Fruit fly (Drosophila melanogaster) whole organism, embryonic: Measurements from ENCODE around the gene Rab3-GEF.
A peak's percentile ranks its signal among the peaks of the same experiment; 100 is the strongest.

Experiments used
- Aef1 ChIP-seq: fragments of 200-800 bp; sonication (Bioruptor generic); IDR thresholded peaks from 3 replicates; pipeline ENCODE4 v1.3.6; 2022; ENCODE audit warnings: missing biosample characterization, missing genetic modification characterization
- Atf6 ChIP-seq: fragments of 200-800 bp; sonication (Bioruptor generic); IDR thresholded peaks from 2 replicates; pipeline ENCODE4 v1.3.6; 2022; ENCODE audit warnings: missing biosample characterization, missing genetic modification characterization
- Bteb2 ChIP-seq: fragments of 200-800 bp; sonication (Bioruptor generic); optimal IDR thresholded peaks from 2 replicates; lab custom pipeline; 2016; ENCODE audit warnings: missing biosample characterization, missing genetic modification characterization
- CG10321 ChIP-seq: fragments of 200-800 bp; sonication (Bioruptor generic); IDR thresholded peaks from 2 replicates; pipeline ENCODE4 v1.3.6; 2022; ENCODE audit warnings: missing biosample characterization, missing genetic modification characterization
- CG10462 ChIP-seq: fragments of 200-800 bp; sonication (Bioruptor generic); optimal IDR thresholded peaks from 2 replicates; lab custom pipeline; 2016; ENCODE audit warnings: missing biosample characterization, missing genetic modification characterization
- CG10543 ChIP-seq: fragments of 200-800 bp; sonication (Bioruptor generic); optimal IDR thresholded peaks from 3 replicates; lab custom pipeline; 2017; ENCODE audit warnings: missing biosample characterization, mild to moderate bottlenecking, missing genetic modification characterization, moderate library complexity
- CG11247 ChIP-seq: fragments of 200-800 bp; sonication (Bioruptor generic); IDR thresholded peaks from 2 replicates; pipeline ENCODE4 v1.3.6; 2022; ENCODE audit warnings: missing biosample characterization, missing genetic modification characterization
- CG11695 ChIP-seq: fragments of 200-800 bp; sonication (Bioruptor generic); IDR thresholded peaks from 3 replicates; pipeline ENCODE4 v1.3.6; 2022; ENCODE audit warnings: missing biosample characterization, missing genetic modification characterization
- CG12236 ChIP-seq: fragments of 200-800 bp; sonication (Bioruptor generic); optimal IDR thresholded peaks from 2 replicates; lab custom pipeline; 2016; ENCODE audit warnings: missing biosample characterization, missing genetic modification characterization
- CG12744 ChIP-seq: fragments of 200-800 bp; sonication (Bioruptor generic); optimal IDR thresholded peaks from 2 replicates; lab custom pipeline; 2016; ENCODE audit warnings: missing biosample characterization, missing genetic modification characterization
- CG14014 ChIP-seq: fragments of 200-800 bp; sonication (Bioruptor generic); IDR thresholded peaks from 2 replicates; pipeline ENCODE4 v1.3.6; 2022; ENCODE audit warnings: missing biosample characterization, missing genetic modification characterization
- CG14860 ChIP-seq: fragments of 200-800 bp; sonication (Bioruptor generic); IDR thresholded peaks from 3 replicates; pipeline ENCODE4 v1.3.6; 2022; ENCODE audit warnings: missing biosample characterization, missing genetic modification characterization; ENCODE audit not compliant: partially characterized antibody
- CG1603 ChIP-seq: fragments of 200-800 bp; sonication (Bioruptor generic); optimal IDR thresholded peaks from 2 replicates; lab custom pipeline; 2019; ENCODE audit warnings: missing biosample characterization, mild to moderate bottlenecking, missing genetic modification characterization, moderate library complexity
- CG17829 ChIP-seq: fragments of 200-800 bp; optimal IDR thresholded peaks from 2 replicates; lab custom pipeline; 2019; ENCODE audit warnings: missing biosample characterization, mild to moderate bottlenecking, missing genetic modification characterization, moderate library complexity
- CG18764 ChIP-seq: fragments of 200-800 bp; sonication (Bioruptor generic); optimal IDR thresholded peaks from 3 replicates; lab custom pipeline; 2016; ENCODE audit warnings: missing biosample characterization, missing genetic modification characterization
- CG2116 ChIP-seq: fragments of 200-800 bp; sonication (Bioruptor generic); optimal IDR thresholded peaks from 3 replicates; lab custom pipeline; 2018; ENCODE audit warnings: missing biosample characterization, mild to moderate bottlenecking, missing genetic modification characterization
- CG2202 ChIP-seq: fragments of 200-800 bp; sonication (Bioruptor generic); optimal IDR thresholded peaks from 2 replicates; lab custom pipeline; 2018; ENCODE audit warnings: missing biosample characterization, mild to moderate bottlenecking, missing genetic modification characterization
- CG30431 ChIP-seq: fragments of 200-800 bp; sonication (Bioruptor generic); optimal IDR thresholded peaks from 2 replicates; lab custom pipeline; 2017; ENCODE audit warnings: missing biosample characterization, missing genetic modification characterization
- CG31365 ChIP-seq: fragments of 200-800 bp; sonication (Bioruptor generic); optimal IDR thresholded peaks from 2 replicates; lab custom pipeline; 2018; ENCODE audit warnings: missing biosample characterization, mild to moderate bottlenecking, missing genetic modification characterization
- CG33213 ChIP-seq: fragments of 200-800 bp; sonication (Bioruptor generic); optimal IDR thresholded peaks from 3 replicates; lab custom pipeline; 2016; ENCODE audit warnings: missing biosample characterization, missing genetic modification characterization
- CG33557 ChIP-seq: fragments of 200-800 bp; sonication (Bioruptor generic); optimal IDR thresholded peaks from 2 replicates; lab custom pipeline; 2019; ENCODE audit warnings: missing biosample characterization, mild to moderate bottlenecking, missing genetic modification characterization, moderate library complexity
- CG3726 ChIP-seq: fragments of 200-800 bp; sonication (Bioruptor generic); IDR thresholded peaks from 3 replicates; pipeline ENCODE4, ENCODE4 v1.3.6; 2022; ENCODE audit warnings: missing biosample characterization, missing genetic modification characterization
- CG6272 ChIP-seq: fragments of 200-800 bp; sonication (Bioruptor generic); IDR thresholded peaks from 2 replicates; pipeline ENCODE4 v1.3.6; 2022; ENCODE audit warnings: missing biosample characterization, missing genetic modification characterization
- CG7745 ChIP-seq: fragments of 200-800 bp; sonication (Bioruptor generic); optimal IDR thresholded peaks from 2 replicates; lab custom pipeline; 2018; ENCODE audit warnings: missing biosample characterization, mild to moderate bottlenecking, missing genetic modification characterization, moderate library complexity
- CG8765 ChIP-seq: fragments of 200-800 bp; sonication (Bioruptor generic); IDR thresholded peaks from 2 replicates; pipeline ENCODE4 v1.3.6; 2022; ENCODE audit warnings: missing biosample characterization, missing genetic modification characterization
- CG9609 ChIP-seq: fragments of 200-800 bp; sonication (Bioruptor generic); optimal IDR thresholded peaks from 3 replicates; lab custom pipeline; 2016; ENCODE audit warnings: missing biosample characterization, missing genetic modification characterization
- Chrac-16 ChIP-seq: fragments of 200-800 bp; sonication (Bioruptor generic); optimal IDR thresholded peaks from 3 replicates; lab custom pipeline; 2016; ENCODE audit warnings: missing biosample characterization, missing genetic modification characterization
- Drgx ChIP-seq: fragments of 200-800 bp; sonication (Bioruptor generic); IDR thresholded peaks from 2 replicates; pipeline ENCODE4 v1.3.6; 2022; ENCODE audit warnings: missing biosample characterization, missing genetic modification characterization
- Elba2 ChIP-seq: fragments of 200-800 bp; sonication (Bioruptor generic); optimal IDR thresholded peaks from 3 replicates; lab custom pipeline; 2016; ENCODE audit warnings: missing biosample characterization, missing genetic modification characterization
- Gsc ChIP-seq: fragments of 200-800 bp; sonication (Bioruptor generic); IDR thresholded peaks from 2 replicates; pipeline ENCODE4 v1.3.6; 2022; ENCODE audit warnings: missing biosample characterization, missing genetic modification characterization
- Hr51 ChIP-seq, 2 experiments: fragments of 200-800 bp; sonication (Bioruptor generic); optimal IDR thresholded peaks; 2 replicates in 1 of 2; 3 replicates in 1 of 2; lab custom pipeline; 2016 to 2018; ENCODE audit warnings: missing biosample characterization in 2 of 2, missing genetic modification characterization in 2 of 2, mild to moderate bottlenecking in 1 of 2, moderate library complexity in 1 of 2
- Kr ChIP-seq: fragments of 200-800 bp; sonication (Bioruptor generic); optimal IDR thresholded peaks from 2 replicates; lab custom pipeline; 2017; ENCODE audit warnings: missing biosample characterization, mild to moderate bottlenecking, missing genetic modification characterization
- Lhr ChIP-seq: fragments of 200-800 bp; sonication (Bioruptor generic); optimal IDR thresholded peaks from 3 replicates; lab custom pipeline; 2017; ENCODE audit warnings: mild to moderate bottlenecking, missing biosample characterization, missing genetic modification reagents, missing genetic modification characterization
- Med ChIP-seq: fragments of 200-800 bp; sonication (Bioruptor generic); peaks from one replicate; lab custom pipeline; 2016; ENCODE audit warnings: missing biosample characterization, missing genetic modification characterization, mild to moderate bottlenecking, inconsistent platforms, moderate library complexity
- Nf-YC ChIP-seq: fragments of 200-800 bp; optimal IDR thresholded peaks from 3 replicates; lab custom pipeline; 2019; ENCODE audit warnings: missing biosample characterization, mild to moderate bottlenecking, missing genetic modification characterization, moderate library complexity
- Ravus ChIP-seq: fragments of 200-800 bp; sonication (Bioruptor generic); IDR thresholded peaks from 2 replicates; pipeline ENCODE4 v1.3.6; 2022; ENCODE audit warnings: missing biosample characterization, missing genetic modification characterization
- Usf ChIP-seq: fragments of 200-800 bp; sonication (Bioruptor generic); optimal IDR thresholded peaks from 2 replicates; lab custom pipeline; 2017; ENCODE audit warnings: missing genotype, missing biosample characterization, missing genetic modification characterization
- YL-1 ChIP-seq: fragments of 200-800 bp; sonication (Bioruptor generic); optimal IDR thresholded peaks from 3 replicates; lab custom pipeline; 2017; ENCODE audit warnings: missing biosample characterization, mild to moderate bottlenecking, missing genetic modification characterization
- aop ChIP-seq: fragments of 200-800 bp; sonication (Bioruptor generic); IDR thresholded peaks from 2 replicates; pipeline ENCODE4 v1.3.6; 2022; ENCODE audit warnings: missing biosample characterization, missing genetic modification characterization
- cas ChIP-seq: fragments of 200-800 bp; sonication (Bioruptor generic); IDR thresholded peaks from 2 replicates; pipeline ENCODE4 v1.3.6; 2022; ENCODE audit warnings: missing biosample characterization, missing genetic modification characterization
- cwo ChIP-seq: fragments of 200-800 bp; sonication (Bioruptor generic); optimal IDR thresholded peaks from 3 replicates; lab custom pipeline; 2017; ENCODE audit warnings: missing biosample characterization, missing genetic modification characterization, mild to moderate bottlenecking, moderate library complexity, missing genetic modification reagents
- dimm ChIP-seq: fragments of 200-800 bp; sonication (Bioruptor generic); IDR thresholded peaks from 2 replicates; pipeline ENCODE4 v1.3.6; 2022; ENCODE audit warnings: missing biosample characterization, missing genetic modification characterization
- ftz-f1 ChIP-seq: fragments of 200-800 bp; sonication (Bioruptor generic); optimal IDR thresholded peaks from 2 replicates; lab custom pipeline; 2016; ENCODE audit warnings: missing biosample characterization, missing genetic modification characterization
- ham ChIP-seq: fragments of 200-800 bp; sonication (Bioruptor generic); IDR thresholded peaks from 2 replicates; pipeline ENCODE4 v1.3.6; 2022; ENCODE audit warnings: missing biosample characterization, missing genetic modification characterization
- lab ChIP-seq: fragments of 200-800 bp; sonication (Bioruptor generic); optimal IDR thresholded peaks from 3 replicates; lab custom pipeline; 2017; ENCODE audit warnings: missing biosample characterization, missing genetic modification characterization, mild to moderate bottlenecking, moderate library complexity, missing genetic modification reagents
- oc ChIP-seq: fragments of 200-800 bp; sonication (Bioruptor generic); optimal IDR thresholded peaks from 2 replicates; lab custom pipeline; 2018; ENCODE audit warnings: missing biosample characterization, mild to moderate bottlenecking, missing genetic modification characterization, moderate library complexity
- tgo ChIP-seq: fragments of 200-800 bp; sonication (Bioruptor generic); IDR thresholded peaks from 3 replicates; pipeline ENCODE4 v1.3.6; 2022; ENCODE audit warnings: missing biosample characterization, missing genetic modification characterization
- tna ChIP-seq: fragments of 200-800 bp; sonication (Bioruptor generic); IDR thresholded peaks from 2 replicates; pipeline ENCODE4 v1.3.6; 2022; ENCODE audit warnings: missing biosample characterization, missing genetic modification characterization; ENCODE audit not compliant: partially characterized antibody
- wek ChIP-seq: fragments of 200-800 bp; sonication (Bioruptor generic); optimal IDR thresholded peaks from 3 replicates; lab custom pipeline; 2018; ENCODE audit warnings: missing biosample characterization, mild to moderate bottlenecking, missing genetic modification characterization, moderate library complexity

Rab3-GEF gene

DNA sequence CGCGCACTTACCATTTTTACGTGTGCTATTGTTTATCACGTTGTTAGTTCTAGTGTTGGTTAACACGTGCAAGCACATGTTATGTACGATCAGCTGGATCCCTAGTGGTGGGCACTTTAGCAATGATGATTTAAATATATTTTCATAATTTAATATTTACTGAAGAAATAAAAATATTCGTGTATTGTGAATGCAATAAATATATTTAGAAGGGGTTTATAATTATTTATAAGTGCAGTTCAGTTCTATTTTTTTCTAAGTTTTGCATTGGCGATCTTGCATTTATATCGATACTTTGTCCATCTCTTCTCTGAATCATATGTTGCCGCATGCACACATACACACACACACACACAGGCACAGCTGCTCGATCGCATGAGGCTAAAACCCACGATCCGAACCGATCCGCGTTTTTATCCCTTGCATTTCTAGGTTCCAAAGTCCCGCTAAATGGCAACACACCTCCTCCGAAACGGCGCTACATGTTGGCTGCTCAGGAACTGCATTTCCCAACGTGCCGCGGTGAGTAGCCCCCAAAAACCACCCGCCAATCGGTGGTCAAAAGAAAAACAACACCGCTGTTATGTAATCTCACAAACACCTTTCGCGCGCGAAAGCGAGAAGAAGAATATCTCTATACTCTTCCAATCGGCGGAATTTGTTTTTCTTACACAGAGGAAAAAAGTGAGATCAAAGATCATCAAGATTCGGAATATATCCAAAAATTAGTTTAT is 3.5 kb upstream of the Rab3-GEF start, which contains the start of the genes CG15027 and Dbct (continued):
- TF ChIP-seq cas, result no peak
- TF ChIP-seq CG33557 (GFP tag; lab: Kevin White, UChicago), result peak; percentile 67
- TF ChIP-seq CG9609 (GFP tag; lab: Kevin White, UChicago), result peak; percentile 17
- TF ChIP-seq wek (GFP tag; lab: Kevin White, UChicago), result no peak
- TF ChIP-seq Hr51 (GFP tag; optimal IDR thresholded peaks at IDR 0.05; lab: Kevin White, UChicago), result peak in 1 of 2 experiments; percentile 66
- peak; percentile 12 for TF ChIP-seq CG30431 (GFP tag; lab: Kevin White, UChicago)
- no peak for TF ChIP-seq CG3726 (GFP tag; lab: Robert Waterston, UW)
- TF ChIP-seq CG33213 (GFP tag; lab: Kevin White, UChicago), result no peak
- TF ChIP-seq Med (GFP tag; lab: Kevin White, UChicago), result peak; percentile 69
- no peak for TF ChIP-seq ham (GFP tag; lab: Robert Waterston, UW)
- peak; percentile 52 for TF ChIP-seq CG18764 (GFP tag; lab: Kevin White, UChicago)
- peak; percentile 76 for TF ChIP-seq Nf-YC (tag; lab: Kevin White, UChicago)
- TF ChIP-seq CG6272 (GFP tag; lab: Robert Waterston, UW), result peak; percentile 74
- peak; percentile 23 for TF ChIP-seq CG1603 (tag; lab: Kevin White, UChicago)
- TF ChIP-seq ftz-f1 (GFP tag; lab: Kevin White, UChicago), result no peak
- peak; percentile 26; the same call in 1 of the 2 replicates for TF ChIP-seq CG8765
- TF ChIP-seq Atf6, result peak; percentile 49
- TF ChIP-seq tna (GFP tag; lab: Robert Waterston, UW), result no peak
- peak; percentile 71 for TF ChIP-seq tgo (GFP tag; lab: Robert Waterston, UW)
- no peak for TF ChIP-seq Kr (GFP tag; lab: Kevin White, UChicago)
- no peak for TF ChIP-seq CG31365
- TF ChIP-seq Elba2 (GFP tag; lab: Kevin White, UChicago), result no peak
- TF ChIP-seq oc (tag; lab: Kevin White, UChicago), result no peak
- no peak for TF ChIP-seq CG12744 (GFP tag; lab: Kevin White, UChicago)
- TF ChIP-seq aop (GFP tag; lab: Robert Waterston, UW), result 0 out of 2 replicates have a peak, but pooled peaks have one; percentile 15
- peak; percentile 76 for TF ChIP-seq CG17829 (tag; lab: Kevin White, UChicago)
- TF ChIP-seq YL-1 (GFP tag; lab: Kevin White, UChicago), result peak; percentile 88
- peak; percentile 60 for TF ChIP-seq lab (GFP tag; lab: Kevin White, UChicago)
- peak; percentile 62 for TF ChIP-seq Chrac-16
- TF ChIP-seq Bteb2, result no peak
- peak; percentile 61; the same call in 1 of the 3 replicates for TF ChIP-seq CG11695 (GFP tag; lab: Robert Waterston, UW)
- TF ChIP-seq Lhr (GFP tag; lab: Kevin White, UChicago), result peak; percentile 14
- TF ChIP-seq cwo, result peak; percentile 14
- no peak for TF ChIP-seq Usf (GFP tag; lab: Kevin White, UChicago)
- no peak for TF ChIP-seq CG10321
- peak; percentile 67 for TF ChIP-seq CG2116 (GFP tag; lab: Kevin White, UChicago)
- peak; percentile 46; the same call in 1 of the 2 replicates for TF ChIP-seq CG14014 (GFP tag; lab: Robert Waterston, UW)
- no peak for TF ChIP-seq CG10462 (GFP tag; lab: Kevin White, UChicago)
- TF ChIP-seq Gsc (GFP tag; lab: Robert Waterston, UW), result no peak
- peak; percentile 79 for TF ChIP-seq CG10543 (GFP tag; lab: Kevin White, UChicago)
- TF ChIP-seq CG7745 (tag; lab: Kevin White, UChicago), result no peak
- TF ChIP-seq dimm (GFP tag; lab: Robert Waterston, UW), result no peak
- TF ChIP-seq CG12236, result no peak
- peak; percentile 33 for TF ChIP-seq CG2202 (tag; lab: Kevin White, UChicago)
- peak; percentile 26; the same call in 1 of the 2 replicates for TF ChIP-seq CG11247 (GFP tag; lab: Robert Waterston, UW)
- peak; percentile 64 for TF ChIP-seq Aef1 (GFP tag; lab: Robert Waterston, UW)
- TF ChIP-seq CG14860, result 0 out of 3 replicates have a peak, but pooled peaks have one; percentile 41
- peak; percentile 30; the same call in 1 of the 2 replicates for TF ChIP-seq Drgx
- TF ChIP-seq Ravus (GFP tag; lab: Robert Waterston, UW), result no peak; the same call in 1 of the 2 replicates
